Worm (Caenorhabditis elegans) whole organism, L1 larva: ENCODE results near the gene phf-14.

Experiments
- C34B4.2 ChIP-seq: sonication (generic microtip); optimal IDR thresholded peaks from 2 replicates; lab custom pipeline; 2017; ENCODE audit warnings: mild to moderate bottlenecking, missing genetic modification characterization, missing compliant biosample characterization
- aha-1 ChIP-seq: fragments of 150-350 bp; optimal IDR thresholded peaks from 2 replicates; lab custom pipeline; 2014; ENCODE audit warnings: missing biosample characterization, missing genetic modification characterization
- alr-1 ChIP-seq: fragments of 200-800 bp; sonication (Bioruptor generic); optimal IDR thresholded peaks from 2 replicates; lab custom pipeline; 2018; ENCODE audit warnings: borderline replicate concordance, mild to moderate bottlenecking, missing genetic modification characterization, missing compliant biosample characterization
- aly-2 ChIP-seq: fragments of 150-350 bp; optimal IDR thresholded peaks from 2 replicates; lab custom pipeline; 2014; ENCODE audit warnings: missing biosample characterization, missing genetic modification characterization
- ama-1 ChIP-seq: fragments of 150-350 bp; optimal IDR thresholded peaks from 2 replicates; lab custom pipeline; 2014
- blmp-1 ChIP-seq: fragments of 150-350 bp; optimal IDR thresholded peaks from 2 replicates; lab custom pipeline; 2014; ENCODE audit warnings: missing biosample characterization, missing genetic modification characterization
- ceh-63 ChIP-seq: fragments of 200-800 bp; sonication (Bioruptor generic); optimal IDR thresholded peaks from 2 replicates; lab custom pipeline; 2018; ENCODE audit warnings: mild to moderate bottlenecking, missing genetic modification characterization, missing compliant biosample characterization
- ces-1 ChIP-seq: fragments of 150-350 bp; optimal IDR thresholded peaks from 2 replicates; lab custom pipeline; 2014; ENCODE audit warnings: missing biosample characterization, missing genetic modification reagents, missing genetic modification characterization
- dpl-1 ChIP-seq, 3 experiments: fragments of 150-350 bp in 2 of 3; sonication (generic microtip) in 1 of 3; optimal IDR thresholded peaks; 2 replicates each; lab custom pipeline; 2014 to 2017; ENCODE audit warnings: missing biosample characterization in 3 of 3, missing genetic modification characterization in 3 of 3, missing genetic modification reagents in 3 of 3
- dsc-1 ChIP-seq: sonication (generic microtip); optimal IDR thresholded peaks from 2 replicates; lab custom pipeline; 2016; ENCODE audit warnings: mild to moderate bottlenecking, missing genetic modification characterization, missing compliant biosample characterization
- efl-1 ChIP-seq, 4 experiments: fragments of 150-350 bp; optimal IDR thresholded peaks in 3 of 4; peaks in 1 of 4; 1 replicate in 1 of 4; 2 replicates in 3 of 4; lab custom pipeline; 2014; ENCODE audit warnings: missing biosample characterization in 2 of 4, missing genetic modification characterization in 2 of 4, missing genetic modification reagents in 2 of 4
- egl-27 ChIP-seq, 2 experiments: fragments of 150-350 bp in 1 of 2; sonication (generic microtip); optimal IDR thresholded peaks; 3 replicates each; lab custom pipeline; 2017 to 2018; ENCODE audit warnings: missing biosample characterization in 2 of 2, missing genetic modification characterization in 2 of 2, missing genetic modification reagents in 2 of 2
- elt-2 ChIP-seq: sonication (generic microtip); optimal IDR thresholded peaks from 2 replicates; lab custom pipeline; 2016; ENCODE audit warnings: missing genetic modification characterization, mild to moderate bottlenecking, inconsistent platforms, missing compliant biosample characterization, missing genetic modification reagents
- elt-3 ChIP-seq, 6 experiments: fragments of 150-350 bp in 1 of 6; sonication (generic microtip); optimal IDR thresholded peaks; 2 replicates each; lab custom pipeline; 2017 to 2018; ENCODE audit warnings: missing biosample characterization in 6 of 6, missing genetic modification characterization in 6 of 6, inconsistent platforms in 1 of 6
- ets-5 ChIP-seq: fragments of 200-800 bp; sonication (Bioruptor generic); IDR thresholded peaks from 2 replicates; pipeline ENCODE4 v1.3.6; 2022; ENCODE audit warnings: missing genetic modification characterization, missing compliant biosample characterization
- grh-1 ChIP-seq: fragments of 200-800 bp; sonication (Bioruptor generic); IDR thresholded peaks from 2 replicates; pipeline ENCODE4 v1.3.6; 2022; ENCODE audit warnings: missing genetic modification reagents, missing genetic modification characterization, missing compliant biosample characterization
- hlh-17 ChIP-seq: fragments of 200-800 bp; sonication (Bioruptor generic); optimal IDR thresholded peaks from 2 replicates; lab custom pipeline; 2018; ENCODE audit warnings: missing genetic modification characterization, mild to moderate bottlenecking, missing compliant biosample characterization, moderate library complexity, borderline replicate concordance
- irx-1 ChIP-seq: sonication (generic microtip); optimal IDR thresholded peaks from 2 replicates; lab custom pipeline; 2016; ENCODE audit warnings: missing genetic modification characterization, missing compliant biosample characterization
- lin-13 ChIP-seq: fragments of 150-350 bp; optimal IDR thresholded peaks from 2 replicates; lab custom pipeline; 2014; ENCODE audit warnings: missing biosample characterization, missing genetic modification reagents, missing genetic modification characterization
- lin-15B ChIP-seq: fragments of 150-350 bp; sonication (generic microtip); optimal IDR thresholded peaks from 3 replicates; lab custom pipeline; 2014; ENCODE audit warnings: missing biosample characterization, missing genetic modification characterization
- lin-35 ChIP-seq, 2 experiments: fragments of 150-350 bp; optimal IDR thresholded peaks; 2 replicates each; lab custom pipeline; 2014; ENCODE audit warnings: missing biosample characterization in 2 of 2, missing genetic modification characterization in 2 of 2, missing genetic modification reagents in 2 of 2
- lin-39 ChIP-seq: fragments of 150-350 bp; optimal IDR thresholded peaks from 2 replicates; lab custom pipeline; 2014; ENCODE audit warnings: missing biosample characterization, missing genetic modification reagents, missing genetic modification characterization
- lir-3 ChIP-seq: sonication (generic microtip); optimal IDR thresholded peaks from 2 replicates; lab custom pipeline; 2016; ENCODE audit warnings: mild to moderate bottlenecking, missing genetic modification characterization, moderate library complexity, missing compliant biosample characterization; ENCODE audit not compliant: poor library complexity
- lsy-2 ChIP-seq, 2 experiments: fragments of 150-350 bp; optimal IDR thresholded peaks; 2 replicates each; lab custom pipeline; 2014; ENCODE audit warnings: missing biosample characterization in 2 of 2, missing genetic modification characterization in 2 of 2
- mdl-1 ChIP-seq, 2 experiments: fragments of 150-350 bp; optimal IDR thresholded peaks; 2 replicates each; lab custom pipeline; 2014 to 2017; ENCODE audit warnings: missing biosample characterization in 2 of 2, missing genetic modification characterization in 2 of 2, inconsistent platforms in 1 of 2
- mep-1 ChIP-seq: fragments of 150-350 bp; optimal IDR thresholded peaks from 2 replicates; lab custom pipeline; 2014; ENCODE audit warnings: missing biosample characterization, missing genetic modification characterization
- nhr-19 ChIP-seq: fragments of 200-800 bp; sonication (Bioruptor generic); conservative IDR thresholded peaks from 2 replicates; pipeline ENCODE4 v1.3.6; 2022; ENCODE audit warnings: missing genetic modification characterization, missing compliant biosample characterization
- nhr-20 ChIP-seq: sonication (generic microtip); optimal IDR thresholded peaks from 2 replicates; lab custom pipeline; 2016; ENCODE audit warnings: mild to moderate bottlenecking, missing genetic modification characterization, missing compliant biosample characterization
- nhr-28 ChIP-seq: fragments of 150-350 bp; optimal IDR thresholded peaks from 2 replicates; lab custom pipeline; 2014; ENCODE audit warnings: missing biosample characterization, missing genetic modification characterization
- nhr-76 ChIP-seq: sonication (generic microtip); optimal IDR thresholded peaks from 2 replicates; lab custom pipeline; 2017; ENCODE audit warnings: missing biosample characterization, missing genetic modification characterization
- nhr-84 ChIP-seq: sonication (generic microtip); optimal IDR thresholded peaks from 2 replicates; lab custom pipeline; 2017; ENCODE audit warnings: missing biosample characterization, missing genetic modification characterization
- rnt-1 ChIP-seq: sonication (generic microtip); optimal IDR thresholded peaks from 2 replicates; lab custom pipeline; 2016; ENCODE audit warnings: mild to moderate bottlenecking, missing genetic modification characterization, moderate library complexity, missing compliant biosample characterization
- skn-1 ChIP-seq: fragments of 150-350 bp; optimal IDR thresholded peaks from 2 replicates; lab custom pipeline; 2014; ENCODE audit warnings: missing biosample characterization, missing genetic modification characterization
- snpc-4 ChIP-seq: fragments of 150-350 bp; optimal IDR thresholded peaks from 2 replicates; lab custom pipeline; 2014; ENCODE audit warnings: missing biosample characterization, missing genetic modification characterization
- sptf-1 ChIP-seq: fragments of 150-350 bp; optimal IDR thresholded peaks from 2 replicates; lab custom pipeline; 2014; ENCODE audit warnings: missing biosample characterization, missing genetic modification characterization
- swsn-7 ChIP-seq: sonication (generic microtip); optimal IDR thresholded peaks from 2 replicates; lab custom pipeline; 2016; ENCODE audit warnings: missing genetic modification characterization, missing compliant biosample characterization
- tbx-2 ChIP-seq: sonication (generic microtip); optimal IDR thresholded peaks from 2 replicates; lab custom pipeline; 2016; ENCODE audit warnings: missing genetic modification characterization, missing compliant biosample characterization
- tlp-1 ChIP-seq: fragments of 150-350 bp; optimal IDR thresholded peaks from 2 replicates; lab custom pipeline; 2014; ENCODE audit warnings: missing biosample characterization, missing genetic modification characterization
- unc-130 ChIP-seq: fragments of 150-350 bp; optimal IDR thresholded peaks from 2 replicates; lab custom pipeline; 2017; ENCODE audit warnings: missing biosample characterization, missing genetic modification characterization, inconsistent platforms
- unc-30 ChIP-seq: sonication (generic microtip); optimal IDR thresholded peaks from 2 replicates; lab custom pipeline; 2017; ENCODE audit warnings: missing biosample characterization, missing genetic modification characterization
- unc-98 ChIP-seq: fragments of 200-800 bp; sonication (Bioruptor generic); IDR thresholded peaks from 2 replicates; pipeline ENCODE4 v1.3.6; 2022; ENCODE audit warnings: missing genetic modification characterization, missing compliant biosample characterization
- xbp-1 ChIP-seq: sonication (generic microtip); optimal IDR thresholded peaks from 2 replicates; lab custom pipeline; 2016; ENCODE audit warnings: missing genetic modification characterization, missing compliant biosample characterization
- zip-4 ChIP-seq: fragments of 200-800 bp; sonication (Bioruptor generic); optimal IDR thresholded peaks from 2 replicates; lab custom pipeline; 2018; ENCODE audit warnings: mild to moderate bottlenecking, missing genetic modification characterization, moderate library complexity, missing compliant biosample characterization
- ztf-4 ChIP-seq: fragments of 150-350 bp; optimal IDR thresholded peaks from 2 replicates; lab custom pipeline; 2014; ENCODE audit warnings: missing biosample characterization, missing genetic modification characterization

phf-14 gene

DNA sequence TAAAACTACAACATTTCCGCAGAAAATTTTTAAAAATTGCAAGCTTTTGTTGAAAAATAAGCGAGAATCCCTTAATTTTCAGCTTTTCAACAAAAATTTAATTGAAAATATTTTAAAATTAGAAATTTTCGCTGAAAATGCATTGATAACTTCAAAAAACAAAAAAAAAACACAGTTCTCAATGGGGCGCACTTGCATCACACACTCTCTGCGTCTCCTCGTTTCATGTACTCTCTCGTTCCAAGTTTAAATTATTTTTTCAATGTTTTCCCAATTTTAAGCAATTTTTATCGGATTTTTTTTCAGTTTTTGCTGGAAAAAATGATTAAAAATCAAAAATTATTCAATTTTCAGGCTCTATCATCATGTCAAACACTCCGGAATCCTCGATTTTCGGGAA, at the start of gene phf-14 (continued):
- TF ChIP-seq dpl-1 (GFP tag; optimal IDR thresholded peaks at IDR 0.05; lab: Kevin White, UChicago) = peak; percentile 44 to 68 (median 60)
- TF ChIP-seq nhr-84 (tag; lab: Kevin White, UChicago) = no peak
- TF ChIP-seq hlh-17 (GFP tag; lab: Kevin White, UChicago) = no peak
- no peak for TF ChIP-seq aha-1 (tag; lab: Kevin White, UChicago)
- TF ChIP-seq snpc-4 (tag; lab: Kevin White, UChicago) = peak; percentile 57
- TF ChIP-seq mep-1 = peak; percentile 84
- peak; percentile 65 for TF ChIP-seq lin-35 (GFP tag; optimal IDR thresholded peaks at IDR 0.05; lab: Kevin White, UChicago)
- TF ChIP-seq grh-1 (GFP tag; lab: Robert Waterston, UW) = no peak
- TF ChIP-seq ama-1 = no peak
- no peak for TF ChIP-seq nhr-28 (tag; lab: Kevin White, UChicago)
- TF ChIP-seq ets-5 (GFP tag; lab: Robert Waterston, UW) = no peak
- no peak for TF ChIP-seq rnt-1
- TF ChIP-seq unc-98 = no peak
- peak in 2 of 6 experiments; percentile 21 to 41 for TF ChIP-seq elt-3 (tag; optimal IDR thresholded peaks at IDR 0.05; lab: Kevin White, UChicago)
- TF ChIP-seq blmp-1 = peak; percentile 22
- no peak for TF ChIP-seq alr-1 (tag; lab: Kevin White, UChicago)
- TF ChIP-seq lir-3 (tag; lab: Kevin White, UChicago) = no peak
- peak; percentile 69 to 71 for TF ChIP-seq efl-1 (optimal IDR thresholded peaks at IDR 0.05; lab: Kevin White, UChicago)
- peak; percentile 70 to 95 for TF ChIP-seq efl-1 (GFP tag; optimal IDR thresholded peaks at IDR 0.05 in 1 of 2; lab: Kevin White, UChicago)
- TF ChIP-seq unc-130 = peak; percentile 61
- TF ChIP-seq aly-2 (tag; lab: Kevin White, UChicago) = no peak
- peak; percentile 18 for TF ChIP-seq lin-13
- TF ChIP-seq nhr-20 = no peak
- no peak for TF ChIP-seq swsn-7 (tag; lab: Kevin White, UChicago)
- TF ChIP-seq irx-1 (tag; lab: Kevin White, UChicago) = no peak
- no peak for TF ChIP-seq ztf-4 (tag; lab: Kevin White, UChicago)
- TF ChIP-seq lin-15B (tag; lab: Kevin White, UChicago) = peak; percentile 35
- TF ChIP-seq xbp-1 (tag; lab: Kevin White, UChicago) = peak; percentile 60
- no peak for TF ChIP-seq egl-27 (tag; optimal IDR thresholded peaks at IDR 0.05; lab: Kevin White, UChicago)
- TF ChIP-seq lin-39 (tag; lab: Kevin White, UChicago) = peak; percentile 30
- no peak for TF ChIP-seq sptf-1 (tag; lab: Kevin White, UChicago)

ce11 chrV:17821805-17822204, 49.4 kb upstream of the phf-14 start, which contains the start of gene srh-300:
srh-300 (plus strand) TSS chrV:17822105.
- TF ChIP-seq zip-4 (GFP tag; lab: Kevin White, UChicago) (no peak), aly-2 (tag; lab: Kevin White, UChicago) (no peak), tlp-1 (no peak), xbp-1 (tag; lab: Kevin White, UChicago) (no peak), mdl-1 (tag; optimal IDR thresholded peaks at IDR 0.05; lab: Kevin White, UChicago) (no peak), lin-15B (tag; lab: Kevin White, UChicago) (no peak), elt-2 (tag; lab: Kevin White, UChicago) (no peak), ces-1 (no peak), skn-1 (tag; lab: Kevin White, UChicago) (no peak)

ce11 chrV:17824610-17825009, 46.6 kb upstream of the phf-14 start, which contains the start of gene srh-301:
srh-301 (plus strand) TSS chrV:17824910.
- TF ChIP-seq elt-2 (tag; lab: Kevin White, UChicago) (no peak), lsy-2 (tag; optimal IDR thresholded peaks at IDR 0.05; lab: Kevin White, UChicago) (no peak)

ce11 chrV:17828310-17828709, 42.9 kb upstream of the phf-14 start, which contains the start of gene srh-304:
srh-304 (plus strand) TSS chrV:17828610.
- TF ChIP-seq C34B4.2 (tag; lab: Kevin White, UChicago) (no peak), dsc-1 (no peak), nhr-19 (GFP tag; lab: Robert Waterston, UW) (no peak), tbx-2 (tag; lab: Kevin White, UChicago) (no peak), lin-15B (tag; lab: Kevin White, UChicago) (no peak), nhr-76 (tag; lab: Kevin White, UChicago) (no peak), ceh-63 (no peak), alr-1 (tag; lab: Kevin White, UChicago) (no peak), grh-1 (GFP tag; lab: Robert Waterston, UW) (no peak), unc-30 (tag; lab: Kevin White, UChicago) (no peak), nhr-84 (tag; lab: Kevin White, UChicago) (no peak), dpl-1 (GFP tag; optimal IDR thresholded peaks at IDR 0.05; lab: Kevin White, UChicago) (no peak), zip-4 (GFP tag; lab: Kevin White, UChicago) (no peak), elt-2 (tag; lab: Kevin White, UChicago) (no peak)
